Fruit fly (Drosophila melanogaster) whole organism, embryonic: ENCODE measurements around the gene H15.

ENCODE experiments used
- Blimp-1 ChIP-seq: fragments of 200-800 bp; sonication (Bioruptor generic); optimal IDR thresholded peaks from 3 replicates; lab custom pipeline; 2018; ENCODE audit warnings: missing biosample characterization, missing genetic modification characterization, mild to moderate bottlenecking, moderate library complexity, missing genetic modification reagents
- CG10267 ChIP-seq: fragments of 200-800 bp; sonication (Bioruptor generic); optimal IDR thresholded peaks from 2 replicates; lab custom pipeline; 2018; ENCODE audit warnings: missing biosample characterization, mild to moderate bottlenecking, missing genetic modification characterization, moderate library complexity
- CG10274 ChIP-seq: fragments of 200-800 bp; sonication (Bioruptor generic); optimal IDR thresholded peaks from 3 replicates; lab custom pipeline; 2017; ENCODE audit warnings: missing biosample characterization, mild to moderate bottlenecking, missing genetic modification characterization
- CG10366 ChIP-seq: fragments of 200-800 bp; sonication (Bioruptor generic); IDR thresholded peaks from 2 replicates; pipeline ENCODE4 v1.3.6; 2022; ENCODE audit warnings: missing biosample characterization, missing genetic modification characterization
- CG11085 ChIP-seq: fragments of 200-800 bp; sonication (Bioruptor generic); IDR thresholded peaks from 2 replicates; pipeline ENCODE4 v1.3.6; 2022; ENCODE audit warnings: missing biosample characterization, missing genetic modification characterization
- CG12236 ChIP-seq: fragments of 200-800 bp; sonication (Bioruptor generic); optimal IDR thresholded peaks from 2 replicates; lab custom pipeline; 2016; ENCODE audit warnings: missing biosample characterization, missing genetic modification characterization
- CG12769 ChIP-seq: fragments of 200-800 bp; sonication (Bioruptor generic); optimal IDR thresholded peaks from 2 replicates; lab custom pipeline; 2019; ENCODE audit warnings: missing biosample characterization, mild to moderate bottlenecking, missing genetic modification characterization, moderate library complexity
- CG13287 ChIP-seq: fragments of 200-800 bp; sonication (Bioruptor generic); IDR thresholded peaks from 2 replicates; pipeline ENCODE4 v1.3.6; 2022; ENCODE audit warnings: missing biosample characterization, missing genetic modification characterization; ENCODE audit not compliant: partially characterized antibody
- CG13894 ChIP-seq: fragments of 200-800 bp; sonication (Bioruptor generic); optimal IDR thresholded peaks from 3 replicates; lab custom pipeline; 2018; ENCODE audit warnings: missing biosample characterization, mild to moderate bottlenecking, missing genetic modification characterization, moderate library complexity
- CG14050 ChIP-seq: fragments of 200-800 bp; sonication (Bioruptor generic); IDR thresholded peaks from 3 replicates; pipeline ENCODE4 v1.3.6; 2022; ENCODE audit warnings: missing biosample characterization, missing genetic modification characterization
- CG14965 ChIP-seq: fragments of 200-800 bp; sonication (Bioruptor generic); optimal IDR thresholded peaks from 2 replicates; lab custom pipeline; 2016; ENCODE audit warnings: missing biosample characterization, missing genetic modification characterization, borderline replicate concordance
- CG1602 ChIP-seq: fragments of 200-800 bp; sonication (Bioruptor generic); optimal IDR thresholded peaks from 3 replicates; lab custom pipeline; 2016; ENCODE audit warnings: missing biosample characterization, missing genetic modification characterization
- CG16815 ChIP-seq: fragments of 200-800 bp; sonication (Bioruptor generic); optimal IDR thresholded peaks from 3 replicates; lab custom pipeline; 2017; ENCODE audit warnings: missing biosample characterization, mild to moderate bottlenecking, missing genetic modification characterization
- CG16863 ChIP-seq: fragments of 200-800 bp; sonication (Bioruptor generic); optimal IDR thresholded peaks from 3 replicates; lab custom pipeline; 2016; ENCODE audit warnings: missing biosample characterization, missing genetic modification characterization
- CG17361 ChIP-seq: fragments of 200-800 bp; sonication (Bioruptor generic); IDR thresholded peaks from 3 replicates; pipeline ENCODE4 v1.3.6; 2022; ENCODE audit warnings: missing biosample characterization, missing genetic modification characterization
- CG17385 ChIP-seq: fragments of 200-800 bp; sonication (Bioruptor generic); optimal IDR thresholded peaks from 3 replicates; lab custom pipeline; 2018; ENCODE audit warnings: missing biosample characterization, mild to moderate bottlenecking, missing genetic modification characterization
- CG2712 ChIP-seq: fragments of 200-800 bp; optimal IDR thresholded peaks from 3 replicates; lab custom pipeline; 2019; ENCODE audit warnings: missing biosample characterization, mild to moderate bottlenecking, missing genetic modification characterization, moderate library complexity
- CG3065 ChIP-seq: fragments of 200-800 bp; sonication (Bioruptor generic); optimal IDR thresholded peaks from 2 replicates; lab custom pipeline; 2016; ENCODE audit warnings: missing biosample characterization, missing genetic modification characterization
- CG3847 ChIP-seq: fragments of 200-800 bp; sonication (Bioruptor generic); IDR thresholded peaks from 2 replicates; pipeline ENCODE4 v1.3.6; 2022; ENCODE audit warnings: missing biosample characterization, missing genetic modification characterization
- CG4730 ChIP-seq: fragments of 200-800 bp; sonication (Bioruptor generic); IDR thresholded peaks from 2 replicates; pipeline ENCODE4 v1.3.6; 2022; ENCODE audit warnings: missing biosample characterization, missing genetic modification characterization
- CG6689 ChIP-seq: fragments of 200-800 bp; sonication (Bioruptor generic); IDR thresholded peaks from 2 replicates; pipeline ENCODE4 v1.3.6; 2022; ENCODE audit warnings: missing biosample characterization, missing genetic modification characterization
- CG6765 ChIP-seq: fragments of 200-800 bp; sonication (Bioruptor generic); optimal IDR thresholded peaks from 3 replicates; lab custom pipeline; 2017; ENCODE audit warnings: missing biosample characterization, mild to moderate bottlenecking, missing genetic modification characterization
- CG7745 ChIP-seq: fragments of 200-800 bp; sonication (Bioruptor generic); optimal IDR thresholded peaks from 2 replicates; lab custom pipeline; 2018; ENCODE audit warnings: missing biosample characterization, mild to moderate bottlenecking, missing genetic modification characterization, moderate library complexity
- CG8089 ChIP-seq: fragments of 200-800 bp; sonication (Bioruptor generic); optimal IDR thresholded peaks from 3 replicates; lab custom pipeline; 2016; ENCODE audit warnings: missing biosample characterization, missing genetic modification characterization
- CG8765 ChIP-seq: fragments of 200-800 bp; sonication (Bioruptor generic); IDR thresholded peaks from 2 replicates; pipeline ENCODE4 v1.3.6; 2022; ENCODE audit warnings: missing biosample characterization, missing genetic modification characterization
- CG8924 ChIP-seq: fragments of 200-800 bp; optimal IDR thresholded peaks from 3 replicates; lab custom pipeline; 2019; ENCODE audit warnings: missing biosample characterization, mild to moderate bottlenecking, missing genetic modification characterization, moderate library complexity
- Dek ChIP-seq: fragments of 200-800 bp; sonication (Bioruptor generic); optimal IDR thresholded peaks from 3 replicates; lab custom pipeline; 2019; ENCODE audit warnings: missing biosample characterization, mild to moderate bottlenecking, missing genetic modification characterization, moderate library complexity
- Dref ChIP-seq: fragments of 200-800 bp; sonication (Bioruptor generic); IDR thresholded peaks from 2 replicates; pipeline ENCODE4 v1.3.6; 2022; ENCODE audit warnings: missing biosample characterization, missing genetic modification characterization
- E2f2 ChIP-seq: fragments of 200-800 bp; sonication (Bioruptor generic); IDR thresholded peaks from 2 replicates; pipeline ENCODE4 v1.3.6; 2022; ENCODE audit warnings: missing biosample characterization, missing genetic modification characterization
- ERR ChIP-seq: fragments of 200-800 bp; sonication (Bioruptor generic); optimal IDR thresholded peaks from 2 replicates; lab custom pipeline; 2016; ENCODE audit warnings: missing biosample characterization, missing genetic modification characterization
- Hr39 ChIP-seq: fragments of >200 bp; optimal IDR thresholded peaks from 2 replicates; lab custom pipeline; 2017
- Mrtf ChIP-seq: fragments of 200-800 bp; sonication (Bioruptor generic); IDR thresholded peaks from 3 replicates; pipeline ENCODE4 v1.3.6; 2022; ENCODE audit warnings: missing biosample characterization, missing genetic modification characterization
- PHDP ChIP-seq: fragments of 200-800 bp; sonication (Bioruptor generic); optimal IDR thresholded peaks from 3 replicates; lab custom pipeline; 2018; ENCODE audit warnings: missing biosample characterization, mild to moderate bottlenecking, missing genetic modification characterization, moderate library complexity
- Pdp1 ChIP-seq, 2 experiments: fragments of 200-800 bp; sonication (Bioruptor generic); optimal IDR thresholded peaks; 3 replicates each; lab custom pipeline; 2016; ENCODE audit warnings: missing biosample characterization in 2 of 2, missing genetic modification characterization in 2 of 2, mild to moderate bottlenecking in 1 of 2, moderate library complexity in 1 of 2
- Rx ChIP-seq: fragments of 200-800 bp; sonication (Bioruptor generic); IDR thresholded peaks from 2 replicates; pipeline ENCODE4 v1.3.6; 2022; ENCODE audit warnings: missing biosample characterization, missing genetic modification characterization
- Side ChIP-seq: fragments of 200-800 bp; sonication (Bioruptor generic); optimal IDR thresholded peaks from 2 replicates; lab custom pipeline; 2016; ENCODE audit warnings: missing biosample characterization, missing genetic modification characterization
- Sry-δ ChIP-seq: fragments of 200-800 bp; sonication (Bioruptor generic); optimal IDR thresholded peaks from 2 replicates; lab custom pipeline; 2016; ENCODE audit warnings: missing biosample characterization, missing genetic modification characterization
- TFAM ChIP-seq: fragments of 200-800 bp; sonication (Bioruptor generic); optimal IDR thresholded peaks from 2 replicates; lab custom pipeline; 2017; ENCODE audit warnings: missing biosample characterization, missing genetic modification characterization, inconsistent platforms
- ab ChIP-seq: fragments of 200-800 bp; sonication (Bioruptor generic); optimal IDR thresholded peaks from 2 replicates; lab custom pipeline; 2016; ENCODE audit warnings: missing biosample characterization, missing genetic modification characterization
- az2 ChIP-seq: fragments of 200-800 bp; sonication (Bioruptor generic); optimal IDR thresholded peaks from 3 replicates; lab custom pipeline; 2016; ENCODE audit warnings: missing biosample characterization, missing genetic modification characterization
- br ChIP-seq: fragments of >200 bp; optimal IDR thresholded peaks from 2 replicates; lab custom pipeline; 2017
- croc ChIP-seq: fragments of 200-800 bp; sonication (Bioruptor generic); conservative IDR thresholded peaks from 3 replicates; pipeline ENCODE4 v1.3.6; 2022; ENCODE audit warnings: missing biosample characterization, missing genetic modification characterization
- cwo ChIP-seq: fragments of 200-800 bp; sonication (Bioruptor generic); optimal IDR thresholded peaks from 3 replicates; lab custom pipeline; 2017; ENCODE audit warnings: missing biosample characterization, missing genetic modification characterization, mild to moderate bottlenecking, moderate library complexity, missing genetic modification reagents
- dati ChIP-seq: fragments of 200-800 bp; sonication (Bioruptor generic); IDR thresholded peaks from 2 replicates; pipeline ENCODE4 v1.3.6; 2022; ENCODE audit warnings: missing biosample characterization, missing genetic modification characterization
- disco-r ChIP-seq: fragments of 200-800 bp; sonication (Bioruptor generic); optimal IDR thresholded peaks from 2 replicates; lab custom pipeline; 2016; ENCODE audit warnings: missing biosample characterization, missing genetic modification characterization
- jing ChIP-seq: fragments of 200-800 bp; sonication (Bioruptor generic); optimal IDR thresholded peaks from 2 replicates; lab custom pipeline; 2018; ENCODE audit warnings: missing biosample characterization, mild to moderate bottlenecking, missing genetic modification characterization
- mam ChIP-seq: fragments of 200-800 bp; sonication (Bioruptor generic); optimal IDR thresholded peaks from 3 replicates; lab custom pipeline; 2016; ENCODE audit warnings: missing biosample characterization, missing genetic modification characterization
- rib ChIP-seq: fragments of 200-800 bp; sonication (Bioruptor generic); IDR thresholded peaks from 2 replicates; pipeline ENCODE4 v1.3.6; 2022; ENCODE audit warnings: missing biosample characterization, missing genetic modification characterization
- so ChIP-seq: fragments of 200-800 bp; sonication (Bioruptor generic); IDR thresholded peaks from 3 replicates; pipeline ENCODE4 v1.3.6; 2022; ENCODE audit warnings: missing biosample characterization, missing genetic modification characterization
- sqz ChIP-seq: fragments of 200-800 bp; sonication (Bioruptor generic); optimal IDR thresholded peaks from 3 replicates; lab custom pipeline; 2018; ENCODE audit warnings: missing biosample characterization, mild to moderate bottlenecking, missing genetic modification characterization
- sr ChIP-seq: fragments of 200-800 bp; sonication (Bioruptor generic); IDR thresholded peaks from 3 replicates; pipeline ENCODE4 v1.3.6; 2022; ENCODE audit warnings: missing biosample characterization, missing genetic modification characterization
- wek ChIP-seq: fragments of 200-800 bp; sonication (Bioruptor generic); optimal IDR thresholded peaks from 3 replicates; lab custom pipeline; 2018; ENCODE audit warnings: missing biosample characterization, mild to moderate bottlenecking, missing genetic modification characterization, moderate library complexity
- zfh1 ChIP-seq: fragments of 200-800 bp; sonication (Bioruptor generic); IDR thresholded peaks from 3 replicates; pipeline ENCODE4 v1.3.6; 2022; ENCODE audit warnings: missing biosample characterization, missing genetic modification characterization

The H15 gene

DNA sequence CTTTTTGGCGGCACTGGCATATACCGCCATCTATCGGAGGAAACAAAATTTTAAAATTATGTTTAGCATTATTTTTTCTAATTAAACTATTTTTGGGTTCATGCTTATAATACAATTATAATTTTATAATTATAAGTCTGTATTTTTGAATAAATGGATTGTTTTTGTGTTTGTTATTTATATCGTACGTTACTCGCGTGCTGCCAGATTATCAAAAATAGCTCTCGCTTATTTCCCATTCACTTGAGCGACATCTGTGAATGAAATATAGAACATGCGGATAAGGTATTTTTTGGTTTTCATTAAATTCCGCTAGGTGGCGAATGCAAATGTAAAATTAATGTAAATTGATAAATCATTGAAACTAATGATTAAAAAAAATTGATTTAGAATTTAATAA lies 38.2 kb upstream of the H15 start (continued):
- TF ChIP-seq Blimp-1 (peak; percentile 17), CG10366 (GFP tag; lab: Robert Waterston, UW) (no peak), rib (GFP tag; lab: Robert Waterston, UW) (no peak), CG8765 (GFP tag; lab: Robert Waterston, UW) (no peak), ERR (GFP tag; lab: Kevin White, UChicago) (no peak), Pdp1 (GFP tag; optimal IDR thresholded peaks at IDR 0.05; lab: Kevin White, UChicago) (no peak), CG14050 (GFP tag; lab: Robert Waterston, UW) (no peak), CG13287 (GFP tag; lab: Robert Waterston, UW) (no peak), cwo (GFP tag; lab: Kevin White, UChicago) (no peak), CG1602 (GFP tag; lab: Kevin White, UChicago) (no peak), mam (no peak), CG16815 (GFP tag; lab: Kevin White, UChicago) (no peak), CG10267 (tag; lab: Kevin White, UChicago) (peak; percentile 60), CG6765 (GFP tag; lab: Kevin White, UChicago) (no peak), TFAM (GFP tag; lab: Kevin White, UChicago) (no peak), CG8924 (no peak), PHDP (tag; lab: Kevin White, UChicago) (no peak), E2f2 (GFP tag; lab: Robert Waterston, UW) (0 out of 2 replicates have a peak, but pooled peaks have one; percentile 18), CG13894 (tag; lab: Kevin White, UChicago) (no peak), Mrtf (GFP tag; lab: Robert Waterston, UW) (no peak), croc (GFP tag; lab: Robert Waterston, UW) (no peak), zfh1 (no peak), CG3847 (GFP tag; lab: Robert Waterston, UW) (no peak; the same call in none of the 2 replicates), CG7745 (no peak), CG6689 (GFP tag; lab: Robert Waterston, UW) (no peak), Sry-δ (GFP tag; lab: Kevin White, UChicago) (no peak), wek (no peak), CG12236 (GFP tag; lab: Kevin White, UChicago) (no peak), Dref (GFP tag; lab: Robert Waterston, UW) (no peak), CG17385 (no peak), CG10274 (GFP tag; lab: Kevin White, UChicago) (no peak), ab (GFP tag; lab: Kevin White, UChicago) (no peak), Side (GFP tag; lab: Kevin White, UChicago) (no peak), CG16863 (GFP tag; lab: Kevin White, UChicago) (no peak), sr (GFP tag; lab: Robert Waterston, UW) (no peak), CG4730 (no peak), Rx (GFP tag; lab: Robert Waterston, UW) (no peak), br (lab: Kevin White, UChicago) (no peak), CG3065 (GFP tag; lab: Kevin White, UChicago) (no peak), Hr39 (no peak), disco-r (GFP tag; lab: Kevin White, UChicago) (no peak), dati (GFP tag; lab: Robert Waterston, UW) (no peak), az2 (GFP tag; lab: Kevin White, UChicago) (no peak), Dek (tag; lab: Kevin White, UChicago) (peak; percentile 46), CG17361 (GFP tag; lab: Robert Waterston, UW) (peak; percentile 58; the same call in 2 of the 3 replicates), CG8089 (no peak), sqz (no peak), jing (no peak), CG12769 (no peak), so (GFP tag; lab: Robert Waterston, UW) (no peak), CG2712 (tag; lab: Kevin White, UChicago) (peak; percentile 48), CG11085 (GFP tag; lab: Robert Waterston, UW) (0 out of 2 replicates have a peak, but pooled peaks have one; percentile 14), CG14965 (GFP tag; lab: Kevin White, UChicago) (no peak)
